Worm (Caenorhabditis elegans): ENCODE measurements around the gene F57B1.1.

DNA sequence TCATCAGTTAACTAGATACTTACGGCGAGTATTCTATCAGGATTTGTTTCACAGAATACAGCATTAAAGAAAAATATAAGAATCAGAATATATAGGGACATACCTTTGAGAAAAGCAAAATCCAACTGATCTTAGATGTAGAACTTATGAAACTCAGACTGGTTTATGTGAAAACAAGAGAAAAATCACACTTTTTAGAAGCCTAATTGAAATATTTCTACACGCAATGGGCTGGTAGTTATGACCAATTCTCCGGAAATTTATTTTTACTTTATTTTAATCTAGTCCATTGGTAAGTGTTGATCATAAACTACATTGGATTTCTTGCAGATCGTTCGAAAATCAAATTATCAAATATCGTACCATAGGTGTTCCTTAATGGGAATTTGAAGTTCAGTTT, 11.3 kb downstream of the F57B1.1 start, which contains the start of gene T09E8.4:
- no peak for TF ChIP-seq snpc-4 (tag; optimal IDR thresholded peaks at IDR 0.05)
- no peak for TF ChIP-seq mls-2 (tag; optimal IDR thresholded peaks at IDR 0.05)
- no peak for TF ChIP-seq lsy-2 (tag; optimal IDR thresholded peaks at IDR 0.05)
- TF ChIP-seq unc-62 (GFP tag; optimal IDR thresholded peaks at IDR 0.05): no peak
- no peak for TF ChIP-seq sptf-1 (tag; optimal IDR thresholded peaks at IDR 0.05)
- TF ChIP-seq ces-1 (GFP tag; optimal IDR thresholded peaks at IDR 0.05): no peak
- no peak for TF ChIP-seq nhr-28 (tag; optimal IDR thresholded peaks at IDR 0.05)
- no peak for TF ChIP-seq nhr-12 (tag; optimal IDR thresholded peaks at IDR 0.05)
- TF ChIP-seq unc-39 (tag; optimal IDR thresholded peaks at IDR 0.05): no peak
- no peak for TF ChIP-seq lin-13 (tag; optimal IDR thresholded peaks at IDR 0.05)
- TF ChIP-seq lin-32 (GFP tag; optimal IDR thresholded peaks at IDR 0.05): no peak
- TF ChIP-seq elt-1 (tag; optimal IDR thresholded peaks at IDR 0.05; ENCODE audit: borderline replicate concordance, insufficient read depth): no peak
